Fruit fly (Drosophila melanogaster): ENCODE results near the gene CG10510.

The CG10510 gene

dm6 chr3L:21241447-21241983, 31.6 kb upstream of the CG10510 start:
- TF ChIP-seq CG8478 (optimal IDR thresholded peaks at IDR 0.05) (no peak), usp (GFP tag; optimal IDR thresholded peaks at IDR 0.05) (no peak), pan (optimal IDR thresholded peaks at IDR 0.05) (no peak), EcR (GFP tag; optimal IDR thresholded peaks at IDR 0.05) (no peak), psq (optimal IDR thresholded peaks at IDR 0.05) (no peak), Dll (optimal IDR thresholded peaks at IDR 0.05) (no peak)

- TF ChIP-seq CG8478 (optimal IDR thresholded peaks at IDR 0.05) (peak; percentile 26), psq (optimal IDR thresholded peaks at IDR 0.05) (peak; percentile 83), usp (GFP tag; optimal IDR thresholded peaks at IDR 0.05) (no peak), pan (optimal IDR thresholded peaks at IDR 0.05) (no peak), Dll (optimal IDR thresholded peaks at IDR 0.05) (peak; percentile 74), EcR (GFP tag; optimal IDR thresholded peaks at IDR 0.05) (peak in 1 of 2 experiments; percentile 17)
Measured at dm6 chr3L:21239999-21240509, 30.2 kb upstream of the CG10510 start.

- TF ChIP-seq Dll (optimal IDR thresholded peaks at IDR 0.05) (no peak), EcR (GFP tag; optimal IDR thresholded peaks at IDR 0.05) (peak in 1 of 2 experiments; percentile 84), CG8478 (optimal IDR thresholded peaks at IDR 0.05) (no peak), pan (optimal IDR thresholded peaks at IDR 0.05) (no peak), usp (GFP tag; optimal IDR thresholded peaks at IDR 0.05) (no peak)
Measured at dm6 chr3L:21238377-21238776, 28.5 kb upstream of the CG10510 start.

dm6 chr3L:21236959-21237551, 27.2 kb upstream of the CG10510 start:
- TF ChIP-seq Dll (optimal IDR thresholded peaks at IDR 0.05) = no peak
- TF ChIP-seq EcR (GFP tag; optimal IDR thresholded peaks at IDR 0.05) = peak; percentile 46 to 93

- TF ChIP-seq usp (GFP tag; optimal IDR thresholded peaks at IDR 0.05) (no peak), pan (optimal IDR thresholded peaks at IDR 0.05) (no peak), EcR (GFP tag; optimal IDR thresholded peaks at IDR 0.05) (no peak), CG8478 (optimal IDR thresholded peaks at IDR 0.05) (no peak), Dll (optimal IDR thresholded peaks at IDR 0.05) (no peak)
Measured at dm6 chr3L:21230762-21231161, 20.9 kb upstream of the CG10510 start.

dm6 chr3L:21229764-21230163, 19.9 kb upstream of the CG10510 start:
- TF ChIP-seq EcR (GFP tag; optimal IDR thresholded peaks at IDR 0.05) (no peak), Dll (optimal IDR thresholded peaks at IDR 0.05) (no peak), pan (optimal IDR thresholded peaks at IDR 0.05) (no peak), psq (optimal IDR thresholded peaks at IDR 0.05) (no peak), CG8478 (optimal IDR thresholded peaks at IDR 0.05) (no peak), usp (GFP tag; optimal IDR thresholded peaks at IDR 0.05) (no peak)

- TF ChIP-seq CG8478 (optimal IDR thresholded peaks at IDR 0.05) = no peak
- TF ChIP-seq usp (GFP tag; optimal IDR thresholded peaks at IDR 0.05) = no peak
- no peak for TF ChIP-seq pan (optimal IDR thresholded peaks at IDR 0.05)
- no peak for TF ChIP-seq Dll (optimal IDR thresholded peaks at IDR 0.05)
- TF ChIP-seq psq (optimal IDR thresholded peaks at IDR 0.05) = no peak
- TF ChIP-seq EcR (GFP tag; optimal IDR thresholded peaks at IDR 0.05) = no peak
Measured at dm6 chr3L:21226309-21226708, 16.4 kb upstream of the CG10510 start, which contains the start of gene Eip78C. Gene Eip78C, plus strand, starts transcription at chr3L:21226609.

dm6 chr3L:21225642-21226041, 15.8 kb upstream of the CG10510 start:
- TF ChIP-seq psq (optimal IDR thresholded peaks at IDR 0.05) (no peak), pan (optimal IDR thresholded peaks at IDR 0.05) (no peak), EcR (GFP tag; optimal IDR thresholded peaks at IDR 0.05) (peak in 1 of 2 experiments; percentile 97), Dll (optimal IDR thresholded peaks at IDR 0.05) (no peak), CG8478 (optimal IDR thresholded peaks at IDR 0.05) (no peak), usp (GFP tag; optimal IDR thresholded peaks at IDR 0.05) (no peak)

dm6 chr3L:21224701-21225223, 14.9 kb upstream of the CG10510 start:
- TF ChIP-seq EcR (GFP tag; optimal IDR thresholded peaks at IDR 0.05) = peak; percentile 85 to 99
- TF ChIP-seq Dll (optimal IDR thresholded peaks at IDR 0.05) = no peak

- no peak for TF ChIP-seq CG8478 (optimal IDR thresholded peaks at IDR 0.05)
- no peak for TF ChIP-seq psq (optimal IDR thresholded peaks at IDR 0.05)
- no peak for TF ChIP-seq EcR (GFP tag; optimal IDR thresholded peaks at IDR 0.05)
- no peak for TF ChIP-seq pan (optimal IDR thresholded peaks at IDR 0.05)
- TF ChIP-seq Dll (optimal IDR thresholded peaks at IDR 0.05) = no peak
- TF ChIP-seq usp (GFP tag; optimal IDR thresholded peaks at IDR 0.05) = no peak
Measured at dm6 chr3L:21224274-21224673, 14.4 kb upstream of the CG10510 start.

dm6 chr3L:21223268-21223667, 13.4 kb upstream of the CG10510 start:
- TF ChIP-seq CG8478 (optimal IDR thresholded peaks at IDR 0.05) (no peak), usp (GFP tag; optimal IDR thresholded peaks at IDR 0.05) (no peak), EcR (GFP tag; optimal IDR thresholded peaks at IDR 0.05) (no peak), psq (optimal IDR thresholded peaks at IDR 0.05) (no peak), pan (optimal IDR thresholded peaks at IDR 0.05) (no peak), Dll (optimal IDR thresholded peaks at IDR 0.05) (no peak)

- TF ChIP-seq EcR (GFP tag; optimal IDR thresholded peaks at IDR 0.05) (no peak), CG8478 (optimal IDR thresholded peaks at IDR 0.05) (no peak), usp (GFP tag; optimal IDR thresholded peaks at IDR 0.05) (no peak), psq (optimal IDR thresholded peaks at IDR 0.05) (no peak), Dll (optimal IDR thresholded peaks at IDR 0.05) (no peak), pan (optimal IDR thresholded peaks at IDR 0.05) (no peak)
Measured at dm6 chr3L:21220100-21220499, 10.2 kb upstream of the CG10510 start, which contains the start of gene CG43219. Gene CG43219, plus strand, starts transcription at chr3L:21220400.

Measured in whole organism.